Worm (Caenorhabditis elegans): Measurements from ENCODE around the gene str-171.

Gene str-171

ce11 chrV:15162697-15163096, 30.4 kb upstream of the str-171 start, which contains the start of gene srz-11:
srz-11 (plus strand) TSS chrV:15163082.
- peak; percentile 10 for TF ChIP-seq nhr-47 (tag; optimal IDR thresholded peaks at IDR 0.05)
- TF ChIP-seq hlh-4 (tag; optimal IDR thresholded peaks at IDR 0.05) = peak; percentile 100
- TF ChIP-seq nhr-20 (tag; optimal IDR thresholded peaks at IDR 0.05) = no peak
- TF ChIP-seq fkh-8 (tag; optimal IDR thresholded peaks at IDR 0.05) = peak; percentile 24
- TF ChIP-seq rnt-1 (tag; optimal IDR thresholded peaks at IDR 0.05) = no peak
- no peak for TF ChIP-seq ceh-90 (tag; optimal IDR thresholded peaks at IDR 0.05)

DNA sequence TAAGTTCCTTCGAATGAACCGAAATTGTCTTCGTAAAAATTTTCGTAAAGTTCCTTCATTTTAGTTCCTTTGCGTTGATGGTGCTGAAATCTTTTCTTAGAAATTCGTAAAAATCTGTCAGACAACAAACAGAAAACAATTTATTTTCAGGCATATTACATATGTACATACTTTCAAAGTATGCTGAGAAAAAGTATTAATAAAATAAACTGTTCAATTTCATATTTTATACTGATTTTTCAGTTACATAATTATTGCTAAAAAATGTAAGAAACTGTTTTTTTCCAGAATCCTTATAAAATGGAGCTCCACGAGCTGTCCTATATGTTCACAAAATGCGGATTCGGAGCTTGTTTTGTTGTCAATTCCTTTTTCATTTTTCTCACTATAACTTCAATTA, 26.4 kb upstream of the str-171 start, which contains the start of gene str-45:
Gene str-45, plus strand, starts transcription at position 301 of the 400 bp plus-strand sequence.
- no peak for TF ChIP-seq efl-1 (optimal IDR thresholded peaks at IDR 0.05)
- TF ChIP-seq efl-1 (GFP tag; optimal IDR thresholded peaks at IDR 0.05 in 1 of 2) = peak in 1 of 2 experiments; percentile 50
- TF ChIP-seq jun-1 (tag; optimal IDR thresholded peaks at IDR 0.05) = no peak
- TF ChIP-seq ztf-4 (tag; optimal IDR thresholded peaks at IDR 0.05) = no peak

- no peak for TF ChIP-seq nhr-11 (tag; optimal IDR thresholded peaks at IDR 0.05)
- no peak for TF ChIP-seq ceh-82 (tag; optimal IDR thresholded peaks at IDR 0.05)
- no peak for TF ChIP-seq nhr-12 (tag; optimal IDR thresholded peaks at IDR 0.05)
- no peak for TF ChIP-seq sptf-1 (tag; optimal IDR thresholded peaks at IDR 0.05)
- TF ChIP-seq xbp-1 (tag; optimal IDR thresholded peaks at IDR 0.05) = no peak
- no peak for TF ChIP-seq tbx-2 (tag; optimal IDR thresholded peaks at IDR 0.05)
- TF ChIP-seq aly-2 (tag; optimal IDR thresholded peaks at IDR 0.05) = no peak
- no peak for TF ChIP-seq grh-1 (GFP tag; IDR thresholded peaks at IDR 0.05)
- no peak for TF ChIP-seq efl-3 (GFP tag; optimal IDR thresholded peaks at IDR 0.05)
- no peak for TF ChIP-seq ets-5 (GFP tag; IDR thresholded peaks at IDR 0.05)
- TF ChIP-seq skn-1 (tag; optimal IDR thresholded peaks at IDR 0.05) = no peak
- no peak for TF ChIP-seq C04F5.9 (tag; optimal IDR thresholded peaks at IDR 0.05)
Observed at ce11 chrV:15156504-15156903, 24.2 kb upstream of the str-171 start.

- TF ChIP-seq efl-1 (optimal IDR thresholded peaks at IDR 0.05) (no peak), efl-1 (GFP tag; optimal IDR thresholded peaks at IDR 0.05 in 1 of 2) (peak in 1 of 2 experiments; percentile 40), vab-15 (tag; optimal IDR thresholded peaks at IDR 0.05) (no peak)
Observed at ce11 chrV:15153277-15153676, 21.0 kb upstream of the str-171 start, which contains the start of gene srh-55. srh-55 (plus strand) TSS chrV:15153577.

ce11 chrV:15152010-15152409, 19.7 kb upstream of the str-171 start:
- TF ChIP-seq pqm-1 (tag; optimal IDR thresholded peaks at IDR 0.05) = no peak
- TF ChIP-seq efl-1 (optimal IDR thresholded peaks at IDR 0.05) = no peak
- TF ChIP-seq efl-1 (GFP tag; optimal IDR thresholded peaks at IDR 0.05 in 1 of 2) = peak in 1 of 2 experiments; percentile 72

DNA sequence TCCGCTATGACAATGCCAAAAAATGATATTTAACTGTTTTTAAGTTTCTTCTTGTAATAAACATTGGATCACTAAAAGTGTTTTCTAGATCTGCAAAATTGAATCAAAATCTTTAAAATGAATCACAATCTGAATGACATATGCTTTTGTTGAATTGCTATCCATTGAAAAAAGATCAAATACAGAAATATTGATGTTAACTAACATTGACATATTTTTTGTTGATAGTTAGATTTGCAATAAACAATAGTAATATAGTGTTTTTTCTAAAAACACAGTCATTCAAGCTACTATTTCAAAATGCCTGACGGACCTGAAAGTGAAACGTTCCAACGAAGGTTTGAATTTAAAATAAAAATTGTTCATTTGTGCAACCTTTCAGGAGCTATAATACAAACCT, 18.3 kb upstream of the str-171 start, which contains the start of gene T09F5.2:
Gene T09F5.2, plus strand, starts transcription at position 301 of the 400 bp plus-strand sequence.
- TF ChIP-seq nhr-19 (GFP tag; conservative IDR thresholded peaks at IDR 0.05) (no peak), isw-1 (GFP tag; IDR thresholded peaks at IDR 0.05) (no peak), ceh-90 (tag; optimal IDR thresholded peaks at IDR 0.05) (no peak), nhr-237 (tag; optimal IDR thresholded peaks at IDR 0.05) (no peak), rnt-1 (tag; optimal IDR thresholded peaks at IDR 0.05) (no peak), Y116A8C.19 (tag; optimal IDR thresholded peaks at IDR 0.05; ENCODE audit: borderline replicate concordance) (no peak), skn-1 (tag; optimal IDR thresholded peaks at IDR 0.05) (no peak)

ce11 chrV:15150176-15150575, 17.9 kb upstream of the str-171 start:
- TF ChIP-seq lin-35 (GFP tag; optimal IDR thresholded peaks at IDR 0.05) = no peak
- TF ChIP-seq unc-130 (tag; optimal IDR thresholded peaks at IDR 0.05) = no peak
- no peak for TF ChIP-seq unc-86 (tag; optimal IDR thresholded peaks at IDR 0.05)
- no peak for TF ChIP-seq C04F5.9 (tag; optimal IDR thresholded peaks at IDR 0.05)
- TF ChIP-seq lsy-2 (tag; optimal IDR thresholded peaks at IDR 0.05) = no peak
- TF ChIP-seq nhr-12 (tag; optimal IDR thresholded peaks at IDR 0.05) = no peak
- TF ChIP-seq mef-2 (tag; optimal IDR thresholded peaks at IDR 0.05) = no peak
- no peak for TF ChIP-seq ztf-4 (tag; optimal IDR thresholded peaks at IDR 0.05)
- no peak for TF ChIP-seq nhr-76 (tag; optimal IDR thresholded peaks at IDR 0.05)

All from whole organism, L1 larva.